Worm (Caenorhabditis elegans) whole organism, early embryonic: ENCODE data around the gene glt-1.

Experiments
- B0310.2 ChIP-seq: sonication (generic microtip); optimal IDR thresholded peaks from 2 replicates; lab custom pipeline; 2016; ENCODE audit warnings: mild to moderate bottlenecking, missing genetic modification characterization, missing compliant biosample characterization
- F13C5.2 ChIP-seq: sonication (generic microtip); optimal IDR thresholded peaks from 2 replicates; lab custom pipeline; 2017; ENCODE audit warnings: mild to moderate bottlenecking, missing genetic modification characterization, inconsistent platforms, missing compliant biosample characterization
- aly-1 ChIP-seq: sonication (generic microtip); optimal IDR thresholded peaks from 2 replicates; lab custom pipeline; 2016; ENCODE audit warnings: missing genetic modification characterization, missing compliant biosample characterization
- ama-1 ChIP-seq: fragments of 150-350 bp; optimal IDR thresholded peaks from 2 replicates; lab custom pipeline; 2014
- ceh-13 ChIP-seq: fragments of 200-800 bp; sonication (Bioruptor generic); optimal IDR thresholded peaks from 2 replicates; lab custom pipeline; 2018; ENCODE audit warnings: mild to moderate bottlenecking, missing genetic modification characterization, missing compliant biosample characterization
- ceh-36 ChIP-seq: sonication (generic microtip); optimal IDR thresholded peaks from 2 replicates; lab custom pipeline; 2016; ENCODE audit warnings: missing genetic modification characterization, inconsistent platforms, missing compliant biosample characterization
- ets-7 ChIP-seq: sonication (generic microtip); optimal IDR thresholded peaks from 2 replicates; lab custom pipeline; 2016; ENCODE audit warnings: missing genotype, missing genetic modification characterization, missing compliant biosample characterization
- flt-1 ChIP-seq: fragments of 200-800 bp; sonication (Bioruptor generic); IDR thresholded peaks from 2 replicates; pipeline ENCODE4 v1.3.6; 2022; ENCODE audit warnings: missing genetic modification characterization, missing compliant biosample characterization
- hmbx-1 ChIP-seq: sonication (generic microtip); optimal IDR thresholded peaks from 2 replicates; lab custom pipeline; 2016; ENCODE audit warnings: mild to moderate bottlenecking, missing genetic modification characterization, missing compliant biosample characterization
- hmg-4 ChIP-seq: fragments of 200-800 bp; sonication (Bioruptor generic); optimal IDR thresholded peaks from 2 replicates; lab custom pipeline; 2018; ENCODE audit warnings: mild to moderate bottlenecking, missing genetic modification characterization, missing compliant biosample characterization
- hnd-1 ChIP-seq: sonication (generic microtip); optimal IDR thresholded peaks from 2 replicates; lab custom pipeline; 2016; ENCODE audit warnings: missing genetic modification characterization, missing compliant biosample characterization
- pes-1 ChIP-seq: fragments of 200-800 bp; sonication (Bioruptor generic); IDR thresholded peaks from 2 replicates; pipeline ENCODE4 v1.3.6; 2022; ENCODE audit warnings: missing genetic modification reagents, missing genetic modification characterization, missing compliant biosample characterization
- scrt-1 ChIP-seq: fragments of 200-800 bp; sonication (Bioruptor generic); IDR thresholded peaks from 2 replicates; pipeline ENCODE4 v1.3.6; 2022; ENCODE audit warnings: missing genetic modification characterization, missing compliant biosample characterization
- sea-1 ChIP-seq: fragments of 200-800 bp; sonication (Bioruptor generic); conservative IDR thresholded peaks from 2 replicates; pipeline ENCODE4 v1.3.6; 2022; ENCODE audit warnings: missing genetic modification characterization, missing compliant biosample characterization
- tbx-11 ChIP-seq: fragments of 200-800 bp; sonication (Bioruptor generic); IDR thresholded peaks from 2 replicates; pipeline ENCODE4 v1.3.6; 2022; ENCODE audit warnings: missing genetic modification characterization, missing compliant biosample characterization
- tbx-37 ChIP-seq: fragments of 200-800 bp; sonication (Bioruptor generic); conservative IDR thresholded peaks from 2 replicates; pipeline ENCODE4 v1.3.6; 2022; ENCODE audit warnings: missing genetic modification reagents, missing genetic modification characterization, missing compliant biosample characterization
- tra-4 ChIP-seq: sonication (generic microtip); optimal IDR thresholded peaks from 2 replicates; lab custom pipeline; 2017; ENCODE audit warnings: missing genetic modification characterization, missing compliant biosample characterization

The glt-1 gene

ce11 chrX:3500357-3500756 lies 4.5 kb downstream of the glt-1 start:
- TF ChIP-seq sea-1 (GFP tag; lab: Robert Waterston, UW) (no peak), scrt-1 (GFP tag; lab: Robert Waterston, UW) (no peak), B0310.2 (tag; lab: Kevin White, UChicago) (no peak), tbx-37 (no peak), ceh-13 (GFP tag; lab: Kevin White, UChicago) (no peak), aly-1 (tag; lab: Kevin White, UChicago) (no peak), ceh-36 (no peak), hmbx-1 (tag; lab: Kevin White, UChicago) (no peak), tbx-11 (GFP tag; lab: Robert Waterston, UW) (no peak)

- no peak for TF ChIP-seq hmg-4 (GFP tag; lab: Kevin White, UChicago)
- no peak for TF ChIP-seq tbx-11 (GFP tag; lab: Robert Waterston, UW)
- TF ChIP-seq tbx-37, result no peak
- TF ChIP-seq sea-1 (GFP tag; lab: Robert Waterston, UW), result no peak
- no peak for TF ChIP-seq ama-1 (lab: Kevin White, UChicago)
- no peak for TF ChIP-seq flt-1 (GFP tag; lab: Robert Waterston, UW)
- no peak for TF ChIP-seq ceh-13 (GFP tag; lab: Kevin White, UChicago)
- no peak for TF ChIP-seq B0310.2 (tag; lab: Kevin White, UChicago)
- no peak for TF ChIP-seq aly-1 (tag; lab: Kevin White, UChicago)
- no peak for TF ChIP-seq tra-4
- no peak for TF ChIP-seq F13C5.2 (tag; lab: Kevin White, UChicago)
- TF ChIP-seq ets-7 (tag; lab: Kevin White, UChicago), result no peak
- no peak for TF ChIP-seq scrt-1 (GFP tag; lab: Robert Waterston, UW)
- no peak for TF ChIP-seq hmbx-1 (tag; lab: Kevin White, UChicago)
- no peak for TF ChIP-seq hnd-1 (tag; lab: Kevin White, UChicago)
Measured at ce11 chrX:3500903-3501302, 5.1 kb downstream of the glt-1 start.

ce11 chrX:3503025-3503424 lies 7.2 kb downstream of the glt-1 start:
- no peak for TF ChIP-seq ets-7 (tag; lab: Kevin White, UChicago)
- TF ChIP-seq tbx-37, result no peak

ce11 chrX:3505062-3505461 lies 9.2 kb downstream of the glt-1 start:
- TF ChIP-seq tra-4 (no peak), ceh-36 (no peak), ama-1 (lab: Kevin White, UChicago) (no peak), pes-1 (GFP tag; lab: Robert Waterston, UW) (no peak), hnd-1 (tag; lab: Kevin White, UChicago) (no peak)

- no peak for TF ChIP-seq ceh-13 (GFP tag; lab: Kevin White, UChicago)
- TF ChIP-seq F13C5.2 (tag; lab: Kevin White, UChicago), result no peak
- no peak for TF ChIP-seq tra-4
- no peak for TF ChIP-seq aly-1 (tag; lab: Kevin White, UChicago)
- TF ChIP-seq hnd-1 (tag; lab: Kevin White, UChicago), result no peak
- TF ChIP-seq hmbx-1 (tag; lab: Kevin White, UChicago), result no peak
- no peak for TF ChIP-seq ets-7 (tag; lab: Kevin White, UChicago)
- no peak for TF ChIP-seq ama-1 (lab: Kevin White, UChicago)
- TF ChIP-seq ceh-36, result no peak
Measured at ce11 chrX:3506556-3506955, 10.7 kb downstream of the glt-1 start.

- TF ChIP-seq ets-7 (tag; lab: Kevin White, UChicago) (no peak), sea-1 (GFP tag; lab: Robert Waterston, UW) (no peak), tbx-37 (no peak), flt-1 (GFP tag; lab: Robert Waterston, UW) (no peak)
Measured at ce11 chrX:3507214-3507613, 11.4 kb downstream of the glt-1 start.

- no peak for TF ChIP-seq ama-1 (lab: Kevin White, UChicago)
- no peak for TF ChIP-seq flt-1 (GFP tag; lab: Robert Waterston, UW)
- no peak for TF ChIP-seq scrt-1 (GFP tag; lab: Robert Waterston, UW)
- TF ChIP-seq F13C5.2 (tag; lab: Kevin White, UChicago), result no peak
- TF ChIP-seq pes-1 (GFP tag; lab: Robert Waterston, UW), result no peak
- TF ChIP-seq hmbx-1 (tag; lab: Kevin White, UChicago), result no peak
- TF ChIP-seq ceh-36, result no peak
- TF ChIP-seq tbx-37, result no peak
- TF ChIP-seq ets-7 (tag; lab: Kevin White, UChicago), result no peak
- no peak for TF ChIP-seq hmg-4 (GFP tag; lab: Kevin White, UChicago)
- TF ChIP-seq sea-1 (GFP tag; lab: Robert Waterston, UW), result no peak
- no peak for TF ChIP-seq B0310.2 (tag; lab: Kevin White, UChicago)
- TF ChIP-seq tra-4, result no peak
- TF ChIP-seq hnd-1 (tag; lab: Kevin White, UChicago), result no peak
- no peak for TF ChIP-seq aly-1 (tag; lab: Kevin White, UChicago)
Measured at ce11 chrX:3508906-3509305, 13.1 kb downstream of the glt-1 start, which contains the start of gene sox-4. Gene sox-4, minus strand, starts transcription at chrX:3509006.

- TF ChIP-seq sea-1 (GFP tag; lab: Robert Waterston, UW), result no peak
- no peak for TF ChIP-seq tbx-37
- no peak for TF ChIP-seq ama-1 (lab: Kevin White, UChicago)
- no peak for TF ChIP-seq aly-1 (tag; lab: Kevin White, UChicago)
- TF ChIP-seq hnd-1 (tag; lab: Kevin White, UChicago), result no peak
- TF ChIP-seq tbx-11 (GFP tag; lab: Robert Waterston, UW), result no peak
- no peak for TF ChIP-seq ceh-13 (GFP tag; lab: Kevin White, UChicago)
- TF ChIP-seq hmbx-1 (tag; lab: Kevin White, UChicago), result no peak
- TF ChIP-seq hmg-4 (GFP tag; lab: Kevin White, UChicago), result no peak
Measured at ce11 chrX:3513715-3514114, 17.9 kb downstream of the glt-1 start.
